Fruit fly (Drosophila melanogaster) whole organism, embryonic: ENCODE data around the gene UbcE2M.

Experiments
- Adf1 ChIP-seq: fragments of 200-800 bp; sonication (Bioruptor generic); IDR thresholded peaks from 2 replicates; pipeline ENCODE4 v1.3.6; 2022; ENCODE audit warnings: missing biosample characterization, missing genetic modification characterization
- Asciz ChIP-seq: fragments of 200-800 bp; sonication (Bioruptor generic); optimal IDR thresholded peaks from 2 replicates; lab custom pipeline; 2017; ENCODE audit warnings: missing biosample characterization, mild to moderate bottlenecking, missing genetic modification characterization, missing genetic modification reagents
- CG8478 ChIP-seq: fragments of >200 bp; optimal IDR thresholded peaks from 2 replicates; lab custom pipeline; 2018
- ewg ChIP-seq: fragments of 200-800 bp; sonication (Bioruptor generic); optimal IDR thresholded peaks from 3 replicates; lab custom pipeline; 2017; ENCODE audit warnings: mild to moderate bottlenecking, missing biosample characterization, missing genetic modification reagents, missing genetic modification characterization

DNA sequence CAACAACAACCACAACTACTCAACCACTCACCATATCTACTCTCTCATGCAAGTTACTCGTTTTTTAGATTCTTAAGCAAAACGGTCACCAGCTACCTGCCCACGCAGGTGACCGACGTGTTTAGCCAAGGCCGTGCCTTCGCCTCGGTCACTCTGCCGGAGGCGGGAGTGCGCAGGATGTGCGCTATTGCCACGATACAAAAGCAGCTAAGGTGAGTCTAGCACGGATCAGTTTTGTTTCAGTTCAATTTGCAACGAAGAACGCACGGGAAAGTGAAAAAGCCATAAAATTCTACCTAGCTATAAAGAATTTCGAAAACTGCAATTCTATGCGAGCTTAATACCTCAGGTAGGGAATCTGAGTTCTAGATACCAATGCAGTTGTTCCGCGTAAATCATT is 8.6 kb downstream of the UbcE2M start:
- TF ChIP-seq CG8478 (no peak), Asciz (GFP tag; lab: Kevin White, UChicago) (no peak), Adf1 (GFP tag; lab: Robert Waterston, UW) (no peak), ewg (GFP tag; lab: Kevin White, UChicago) (no peak)
